Worm (Caenorhabditis elegans): ENCODE results near the gene pept-2.

- TF ChIP-seq klf-2 (GFP tag; conservative IDR thresholded peaks at IDR 0.05) = no peak
- TF ChIP-seq flt-1 (GFP tag; IDR thresholded peaks at IDR 0.05) = no peak
- no peak for TF ChIP-seq ztf-29 (GFP tag; IDR thresholded peaks at IDR 0.05)
- no peak for TF ChIP-seq ztf-23 (GFP tag; IDR thresholded peaks at IDR 0.05)
- TF ChIP-seq med-1 (GFP tag; optimal IDR thresholded peaks at IDR 0.05; ENCODE audit: insufficient read depth) = no peak
- no peak for TF ChIP-seq tab-1 (GFP tag; IDR thresholded peaks at IDR 0.05)
- no peak for TF ChIP-seq T22C8.4 (GFP tag; IDR thresholded peaks at IDR 0.05)
Measured at ce11 chrIV:10815950-10816349, 25.5 kb downstream of the pept-2 start.

Data from whole organism, midembryonic.